Fruit fly (Drosophila melanogaster): Measurements from ENCODE around the gene nuf.
A peak's percentile ranks its signal among the peaks of the same experiment; 100 is the strongest.

The nuf gene

DNA sequence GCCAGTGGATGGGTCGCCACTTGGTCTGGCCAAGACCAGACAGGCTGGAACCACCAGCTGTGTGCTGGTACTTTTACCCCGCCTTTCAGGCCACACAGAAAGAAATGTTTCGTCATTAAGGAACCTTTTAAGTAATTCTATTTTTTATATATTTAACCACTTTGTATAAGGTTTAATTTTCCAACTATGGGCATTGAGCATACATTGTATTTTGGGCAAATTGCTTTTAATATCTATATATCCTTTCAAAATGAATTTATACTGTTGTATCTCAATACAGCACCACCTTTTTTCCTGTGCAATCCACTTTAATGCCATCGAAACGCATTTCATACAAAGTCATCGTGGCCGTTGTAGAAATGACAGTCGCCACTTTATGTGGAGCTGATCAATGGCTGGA is 44.3 kb upstream of the nuf start (continued):
- TF ChIP-seq fkh (GFP tag; optimal IDR thresholded peaks at IDR 0.05) (no peak), Lpt (GFP tag; optimal IDR thresholded peaks at IDR 0.05) (no peak), Met (GFP tag; optimal IDR thresholded peaks at IDR 0.05) (peak; percentile 29), CG10669 (GFP tag; optimal IDR thresholded peaks at IDR 0.05) (peak; percentile 41), acj6 (GFP tag; optimal IDR thresholded peaks at IDR 0.05) (peak; percentile 18), Eip93F (GFP tag; optimal IDR thresholded peaks at IDR 0.05) (no peak), CG11294 (GFP tag; IDR thresholded peaks at IDR 0.05) (no peak), Eip75B (GFP tag; optimal IDR thresholded peaks at IDR 0.05) (peak; percentile 41), CG3919 (GFP tag; optimal IDR thresholded peaks at IDR 0.05) (peak; percentile 57), pdm3 (GFP tag; optimal IDR thresholded peaks at IDR 0.05) (peak; percentile 34), CG11902 (GFP tag; optimal IDR thresholded peaks at IDR 0.05) (no peak), CG15336 (GFP tag; IDR thresholded peaks at IDR 0.05) (no peak; the same call in 1 of the 2 replicates)

DNA sequence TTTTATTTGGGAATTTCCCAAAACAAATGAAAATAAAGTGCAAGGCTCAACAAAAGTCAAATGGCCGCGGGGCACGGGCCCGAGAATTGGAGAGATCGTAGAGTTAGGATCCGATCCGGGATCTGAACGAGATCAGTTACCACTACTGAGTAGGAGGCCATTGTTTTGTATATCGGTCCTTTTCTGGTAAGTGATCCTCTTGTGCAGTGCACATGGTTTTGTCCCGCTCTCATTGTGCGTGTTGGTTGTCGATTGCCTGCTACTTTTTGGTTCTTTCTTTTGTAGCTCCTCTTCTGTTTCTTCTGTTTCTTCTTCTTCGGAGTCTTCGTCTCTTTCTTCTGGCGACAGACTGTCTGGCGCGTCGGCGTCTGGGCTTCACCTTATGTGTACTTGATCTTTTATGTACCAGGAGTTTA is 40.5 kb upstream of the nuf start:
- TF ChIP-seq spab (GFP tag; optimal IDR thresholded peaks at IDR 0.05) (no peak), CG31627 (GFP tag; optimal IDR thresholded peaks at IDR 0.05) (no peak), ss (GFP tag; optimal IDR thresholded peaks at IDR 0.05) (peak in 1 of 2 experiments; percentile 38), fkh (GFP tag; optimal IDR thresholded peaks at IDR 0.05) (peak; percentile 4)

DNA sequence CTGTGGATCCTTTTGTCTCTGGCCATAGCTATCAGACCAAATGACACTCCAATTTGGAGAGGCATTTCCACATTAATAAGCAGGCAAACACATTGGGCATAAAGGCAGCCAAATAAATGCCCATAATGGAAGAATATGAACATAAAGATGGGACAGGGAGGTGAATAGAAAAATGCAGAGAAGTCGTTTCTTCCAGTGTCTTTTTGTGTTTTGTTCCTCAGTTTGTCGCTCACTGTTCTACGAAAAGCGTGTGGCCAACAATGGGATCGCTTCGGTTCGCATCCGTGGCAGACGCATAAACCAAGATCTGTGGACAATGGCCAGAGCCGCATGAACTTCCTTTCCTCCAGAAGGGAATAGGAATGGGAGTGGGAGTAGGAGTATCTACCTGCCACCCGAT is 39.2 kb upstream of the nuf start:
- TF ChIP-seq ss (GFP tag; optimal IDR thresholded peaks at IDR 0.05) (no peak), CG1621 (tag; optimal IDR thresholded peaks at IDR 0.05) (no peak)

- TF ChIP-seq Eip75B (GFP tag; optimal IDR thresholded peaks at IDR 0.05) (no peak), eg (GFP tag; IDR thresholded peaks at IDR 0.05) (no peak), CG31627 (GFP tag; optimal IDR thresholded peaks at IDR 0.05) (no peak), fd59A (GFP tag; optimal IDR thresholded peaks at IDR 0.05) (no peak), Eip78C (GFP tag) (peak; percentile 15), Sox102F (GFP tag; optimal IDR thresholded peaks at IDR 0.05) (no peak), svp (GFP tag) (no peak), ss (GFP tag; optimal IDR thresholded peaks at IDR 0.05) (no peak), Gug (GFP tag; IDR thresholded peaks at IDR 0.05) (no peak)
Measured at dm6 chr3L:14152608-14153007, 38.1 kb upstream of the nuf start.

DNA sequence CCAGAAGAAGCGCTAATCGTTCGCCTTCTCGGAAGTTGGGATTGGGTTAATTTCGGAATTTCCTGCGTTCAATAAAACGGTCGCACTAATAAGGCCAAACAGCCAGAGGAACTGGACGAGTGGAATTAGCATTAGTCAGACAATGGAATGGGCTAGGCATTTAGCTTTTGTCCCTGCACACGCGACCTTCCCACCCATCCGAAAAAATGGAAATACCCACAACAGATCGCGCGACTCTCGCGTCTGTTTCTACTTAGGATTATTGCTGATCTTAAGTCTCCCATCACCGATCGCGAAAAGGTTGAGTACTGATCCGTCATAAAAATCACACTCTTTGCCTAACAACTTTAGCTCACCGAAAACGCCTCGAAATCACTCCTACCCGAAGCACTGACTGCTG is 37.0 kb upstream of the nuf start:
- TF ChIP-seq ss (GFP tag; optimal IDR thresholded peaks at IDR 0.05) (no peak), CG6808 (GFP tag; optimal IDR thresholded peaks at IDR 0.05) (no peak), Smox (GFP tag; optimal IDR thresholded peaks at IDR 0.05) (no peak), CG6792 (GFP tag; optimal IDR thresholded peaks at IDR 0.05) (no peak), CG3919 (GFP tag; optimal IDR thresholded peaks at IDR 0.05) (no peak), CG34406 (GFP tag; optimal IDR thresholded peaks at IDR 0.05) (no peak), CG6163 (GFP tag; IDR thresholded peaks at IDR 0.05) (no peak), CG11294 (GFP tag; IDR thresholded peaks at IDR 0.05) (no peak), Eip78C (GFP tag) (no peak), CG32006 (GFP tag; optimal IDR thresholded peaks at IDR 0.05) (no peak), vri (GFP tag; optimal IDR thresholded peaks at IDR 0.05) (no peak), CG10669 (GFP tag; optimal IDR thresholded peaks at IDR 0.05) (no peak), Hr38 (GFP tag; optimal IDR thresholded peaks at IDR 0.05) (no peak), CG9139 (GFP tag; optimal IDR thresholded peaks at IDR 0.05) (no peak), CG11902 (GFP tag; optimal IDR thresholded peaks at IDR 0.05) (no peak), fd59A (GFP tag; optimal IDR thresholded peaks at IDR 0.05) (no peak), dsx (GFP tag; optimal IDR thresholded peaks at IDR 0.05; ENCODE audit: poor library complexity, severe bottlenecking) (no peak)

DNA sequence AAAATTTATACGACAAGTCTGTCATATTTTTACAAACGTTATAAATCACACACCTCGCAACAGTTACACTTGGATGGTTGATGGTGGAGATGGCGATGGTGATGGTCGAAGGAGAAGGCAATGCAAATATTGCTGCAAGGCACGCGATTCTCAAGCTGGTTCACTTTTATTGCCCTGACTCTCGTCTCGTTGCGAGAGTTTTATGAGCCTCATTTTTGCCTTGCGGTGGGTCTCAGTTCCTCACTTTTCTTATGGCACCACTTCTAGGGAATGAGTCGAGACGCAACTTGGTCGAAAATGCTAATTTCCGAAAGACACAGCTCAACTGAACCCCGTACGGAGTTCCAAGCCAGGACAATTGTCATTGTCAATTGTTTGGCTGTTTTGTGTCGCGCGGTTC is 35.7 kb upstream of the nuf start:
- TF ChIP-seq CG1621 (tag; optimal IDR thresholded peaks at IDR 0.05) (no peak), CG8319 (GFP tag; optimal IDR thresholded peaks at IDR 0.05) (no peak), ss (GFP tag; optimal IDR thresholded peaks at IDR 0.05) (peak in 1 of 2 experiments; percentile 45), CG6163 (GFP tag; IDR thresholded peaks at IDR 0.05) (no peak), spab (GFP tag; optimal IDR thresholded peaks at IDR 0.05) (no peak), dsx (GFP tag; optimal IDR thresholded peaks at IDR 0.05; ENCODE audit: poor library complexity, severe bottlenecking) (peak; percentile 14), net (GFP tag; optimal IDR thresholded peaks at IDR 0.05) (no peak)

All from whole organism, prepupa.